Fruit fly (Drosophila melanogaster): ENCODE measurements around the gene CG17122.

DNA sequence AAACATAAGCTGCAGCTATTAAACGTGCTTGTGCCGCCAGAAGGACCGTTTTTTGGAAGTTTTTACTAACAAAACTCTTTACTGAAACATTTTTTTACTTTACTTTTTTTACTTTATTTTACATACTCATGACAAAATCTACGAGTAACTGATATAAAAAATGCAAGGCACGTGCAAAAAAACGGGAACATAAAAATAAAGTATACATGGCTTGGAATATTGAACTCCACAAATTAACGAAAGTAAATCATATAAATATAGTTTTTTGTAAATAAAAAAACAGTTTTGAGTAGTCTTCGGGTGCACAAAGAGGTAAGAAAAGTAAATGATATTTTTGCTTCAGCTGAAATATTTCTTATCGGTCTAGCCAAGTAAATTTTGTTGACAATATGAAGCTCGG, 45.5 kb upstream of the CG17122 start, which contains the start of gene Spn77Bb:
- TF ChIP-seq Sox102F (GFP tag; optimal IDR thresholded peaks at IDR 0.05) (no peak), spab (GFP tag; optimal IDR thresholded peaks at IDR 0.05) (no peak)
